Fruit fly (Drosophila melanogaster) whole organism, embryonic: ENCODE measurements around the gene dpr18.

Experiments used
- Aef1 ChIP-seq: fragments of 200-800 bp; sonication (Bioruptor generic); IDR thresholded peaks from 3 replicates; pipeline ENCODE4 v1.3.6; 2022; ENCODE audit warnings: missing biosample characterization, missing genetic modification characterization
- C15 ChIP-seq: fragments of 200-800 bp; sonication (Bioruptor generic); IDR thresholded peaks from 3 replicates; pipeline ENCODE4 v1.3.6; 2022; ENCODE audit warnings: missing biosample characterization, missing genetic modification characterization
- CG11085 ChIP-seq: fragments of 200-800 bp; sonication (Bioruptor generic); IDR thresholded peaks from 2 replicates; pipeline ENCODE4 v1.3.6; 2022; ENCODE audit warnings: missing biosample characterization, missing genetic modification characterization
- CG11504 ChIP-seq: fragments of 200-800 bp; sonication (Bioruptor generic); optimal IDR thresholded peaks from 3 replicates; lab custom pipeline; 2019; ENCODE audit warnings: missing biosample characterization, mild to moderate bottlenecking, missing genetic modification characterization, moderate library complexity
- CG14965 ChIP-seq: fragments of 200-800 bp; sonication (Bioruptor generic); optimal IDR thresholded peaks from 2 replicates; lab custom pipeline; 2016; ENCODE audit warnings: missing biosample characterization, missing genetic modification characterization, borderline replicate concordance
- CG17359 ChIP-seq: fragments of 200-800 bp; sonication (Bioruptor generic); optimal IDR thresholded peaks from 3 replicates; lab custom pipeline; 2018; ENCODE audit warnings: missing biosample characterization, mild to moderate bottlenecking, missing genetic modification characterization, moderate library complexity
- CG17385 ChIP-seq: fragments of 200-800 bp; sonication (Bioruptor generic); optimal IDR thresholded peaks from 3 replicates; lab custom pipeline; 2018; ENCODE audit warnings: missing biosample characterization, mild to moderate bottlenecking, missing genetic modification characterization
- CG18599 ChIP-seq: fragments of 200-800 bp; sonication (Bioruptor generic); optimal IDR thresholded peaks from 3 replicates; lab custom pipeline; 2017; ENCODE audit warnings: missing biosample characterization, missing genetic modification characterization, mild to moderate bottlenecking, moderate library complexity, missing genetic modification reagents
- CG2120 ChIP-seq: fragments of 200-800 bp; sonication (Bioruptor generic); optimal IDR thresholded peaks from 3 replicates; lab custom pipeline; 2016; ENCODE audit warnings: missing biosample characterization, missing genetic modification characterization
- CG2199 ChIP-seq: fragments of 200-800 bp; sonication (Bioruptor generic); IDR thresholded peaks from 3 replicates; pipeline ENCODE4 v1.3.6; 2022; ENCODE audit warnings: missing biosample characterization, missing genetic modification characterization
- CG2678 ChIP-seq: fragments of 200-800 bp; sonication (Bioruptor generic); optimal IDR thresholded peaks from 3 replicates; lab custom pipeline; 2019; ENCODE audit warnings: missing biosample characterization, mild to moderate bottlenecking, missing genetic modification characterization, moderate library complexity
- CG30431 ChIP-seq: fragments of 200-800 bp; sonication (Bioruptor generic); optimal IDR thresholded peaks from 2 replicates; lab custom pipeline; 2017; ENCODE audit warnings: missing biosample characterization, missing genetic modification characterization
- CG31441 ChIP-seq: fragments of 200-800 bp; sonication (Bioruptor generic); IDR thresholded peaks from 2 replicates; pipeline ENCODE4 v1.3.6; 2022; ENCODE audit warnings: missing biosample characterization, missing genetic modification characterization
- CG4707 ChIP-seq: fragments of 200-800 bp; sonication (Bioruptor generic); optimal IDR thresholded peaks from 2 replicates; lab custom pipeline; 2018; ENCODE audit warnings: missing biosample characterization, mild to moderate bottlenecking, missing genetic modification characterization, moderate library complexity
- CG6683 ChIP-seq: fragments of 200-800 bp; sonication (Bioruptor generic); optimal IDR thresholded peaks from 2 replicates; lab custom pipeline; 2017; ENCODE audit warnings: missing biosample characterization, mild to moderate bottlenecking, missing genetic modification characterization, missing genetic modification reagents
- CG6689 ChIP-seq: fragments of 200-800 bp; sonication (Bioruptor generic); IDR thresholded peaks from 2 replicates; pipeline ENCODE4 v1.3.6; 2022; ENCODE audit warnings: missing biosample characterization, missing genetic modification characterization
- CG6765 ChIP-seq: fragments of 200-800 bp; sonication (Bioruptor generic); optimal IDR thresholded peaks from 3 replicates; lab custom pipeline; 2017; ENCODE audit warnings: missing biosample characterization, mild to moderate bottlenecking, missing genetic modification characterization
- CG8290 ChIP-seq, 3 experiments: fragments of 200-800 bp; sonication (Bioruptor generic); optimal IDR thresholded peaks; 2 replicates each; lab custom pipeline; 2016 to 2019; ENCODE audit warnings: missing biosample characterization in 3 of 3, missing genetic modification characterization in 3 of 3, mild to moderate bottlenecking in 2 of 3, moderate library complexity in 1 of 3
- CG9797 ChIP-seq: fragments of 200-800 bp; sonication (Bioruptor generic); optimal IDR thresholded peaks from 3 replicates; lab custom pipeline; 2018; ENCODE audit warnings: missing biosample characterization, mild to moderate bottlenecking, missing genetic modification characterization
- Chrac-16 ChIP-seq: fragments of 200-800 bp; sonication (Bioruptor generic); optimal IDR thresholded peaks from 3 replicates; lab custom pipeline; 2016; ENCODE audit warnings: missing biosample characterization, missing genetic modification characterization
- Dref ChIP-seq: fragments of 200-800 bp; sonication (Bioruptor generic); IDR thresholded peaks from 2 replicates; pipeline ENCODE4 v1.3.6; 2022; ENCODE audit warnings: missing biosample characterization, missing genetic modification characterization
- HLH3B ChIP-seq: fragments of 200-800 bp; sonication (Bioruptor generic); IDR thresholded peaks from 2 replicates; pipeline ENCODE4 v1.3.6; 2022; ENCODE audit warnings: missing biosample characterization, missing genetic modification characterization
- Myb ChIP-seq: fragments of 200-800 bp; sonication (Bioruptor generic); optimal IDR thresholded peaks from 2 replicates; lab custom pipeline; 2016; ENCODE audit warnings: missing biosample characterization, missing genetic modification characterization
- PHDP ChIP-seq: fragments of 200-800 bp; sonication (Bioruptor generic); optimal IDR thresholded peaks from 3 replicates; lab custom pipeline; 2018; ENCODE audit warnings: missing biosample characterization, mild to moderate bottlenecking, missing genetic modification characterization, moderate library complexity
- Ptx1 ChIP-seq: fragments of 200-800 bp; sonication (Bioruptor generic); IDR thresholded peaks from 2 replicates; pipeline ENCODE4 v1.3.6; 2022; ENCODE audit warnings: missing biosample characterization, missing genetic modification characterization
- amos ChIP-seq: fragments of 200-800 bp; sonication (Bioruptor generic); IDR thresholded peaks from 2 replicates; pipeline ENCODE4 v1.3.6; 2022; ENCODE audit warnings: missing biosample characterization, missing genetic modification characterization; ENCODE audit not compliant: partially characterized antibody
- cas ChIP-seq: fragments of 200-800 bp; sonication (Bioruptor generic); IDR thresholded peaks from 2 replicates; pipeline ENCODE4 v1.3.6; 2022; ENCODE audit warnings: missing biosample characterization, missing genetic modification characterization
- croc ChIP-seq: fragments of 200-800 bp; sonication (Bioruptor generic); conservative IDR thresholded peaks from 3 replicates; pipeline ENCODE4 v1.3.6; 2022; ENCODE audit warnings: missing biosample characterization, missing genetic modification characterization
- dysf ChIP-seq: fragments of 200-800 bp; sonication (Bioruptor generic); IDR thresholded peaks from 3 replicates; pipeline ENCODE4 v1.3.6; 2022; ENCODE audit warnings: missing biosample characterization, missing genetic modification characterization
- emc ChIP-seq: fragments of 200-800 bp; sonication (Bioruptor generic); optimal IDR thresholded peaks from 2 replicates; lab custom pipeline; 2016; ENCODE audit warnings: missing biosample characterization, missing genetic modification characterization
- her ChIP-seq: fragments of 200-800 bp; sonication (Bioruptor generic); optimal IDR thresholded peaks from 2 replicates; lab custom pipeline; 2016; ENCODE audit warnings: missing biosample characterization, missing genetic modification characterization
- hkb ChIP-seq, 2 experiments: fragments of 200-800 bp in 1 of 2; fragments of >200 bp in 1 of 2; sonication (Bioruptor generic) in 1 of 2; IDR thresholded peaks in 1 of 2; optimal IDR thresholded peaks in 1 of 2; 2 replicates each; pipeline versions ENCODE4 v1.3.6 to Lab custom; 2017 to 2022; ENCODE audit warnings: missing biosample characterization in 1 of 2, missing genetic modification characterization in 1 of 2
- hth ChIP-seq: fragments of >200 bp; optimal IDR thresholded peaks from 2 replicates; lab custom pipeline; 2017; ENCODE audit warnings: inconsistent platforms
- klu ChIP-seq: fragments of 200-800 bp; sonication (Bioruptor generic); IDR thresholded peaks from 2 replicates; pipeline ENCODE4 v1.3.6; 2022; ENCODE audit warnings: missing biosample characterization, missing genetic modification characterization
- onecut ChIP-seq: fragments of 200-800 bp; sonication (Bioruptor generic); IDR thresholded peaks from 2 replicates; pipeline ENCODE4 v1.3.6; 2022; ENCODE audit warnings: missing biosample characterization, missing genetic modification characterization
- org-1 ChIP-seq: fragments of 200-800 bp; sonication (Bioruptor generic); optimal IDR thresholded peaks from 2 replicates; lab custom pipeline; 2017; ENCODE audit warnings: missing biosample characterization, missing genetic modification characterization
- otp ChIP-seq: fragments of 200-800 bp; sonication (Bioruptor generic); IDR thresholded peaks from 3 replicates; pipeline ENCODE4, ENCODE4 v1.3.6; 2022; ENCODE audit warnings: missing biosample characterization, missing genetic modification characterization
- pan ChIP-seq, 4 experiments: fragments of >200 bp in 3 of 4; fragments of 200-800 bp in 1 of 4; sonication (Bioruptor generic) in 1 of 4; optimal IDR thresholded peaks in 3 of 4; IDR thresholded peaks in 1 of 4; 2 replicates each; pipeline versions ENCODE4 v1.3.6 to Lab custom; 2017 to 2022; ENCODE audit warnings: missing biosample characterization in 2 of 4, missing genetic modification characterization in 2 of 4, mixed read lengths in 1 of 4
- row ChIP-seq: fragments of 200-800 bp; sonication (Bioruptor generic); IDR thresholded peaks from 3 replicates; pipeline ENCODE4 v1.3.6; 2022; ENCODE audit warnings: missing biosample characterization, missing genetic modification characterization
- sd ChIP-seq: fragments of 200-800 bp; sonication (Bioruptor generic); optimal IDR thresholded peaks from 3 replicates; lab custom pipeline; 2018; ENCODE audit warnings: missing biosample characterization, mild to moderate bottlenecking, missing genetic modification characterization, moderate library complexity
- slp2 ChIP-seq: fragments of 200-800 bp; sonication (Bioruptor generic); optimal IDR thresholded peaks from 2 replicates; lab custom pipeline; 2016; ENCODE audit warnings: missing biosample characterization, missing genetic modification characterization
- sug ChIP-seq: fragments of 200-800 bp; optimal IDR thresholded peaks from 2 replicates; lab custom pipeline; 2019; ENCODE audit warnings: missing biosample characterization, mild to moderate bottlenecking, missing genetic modification characterization, moderate library complexity
- tap ChIP-seq: fragments of 200-800 bp; optimal IDR thresholded peaks from 3 replicates; lab custom pipeline; 2019; ENCODE audit warnings: missing biosample characterization, mild to moderate bottlenecking, missing genetic modification characterization, moderate library complexity
- tio ChIP-seq: fragments of 200-800 bp; sonication (Bioruptor generic); optimal IDR thresholded peaks from 2 replicates; lab custom pipeline; 2017; ENCODE audit warnings: missing biosample characterization, missing genetic modification characterization, inconsistent platforms
- unpg ChIP-seq: fragments of 200-800 bp; sonication (Bioruptor generic); optimal IDR thresholded peaks from 3 replicates; lab custom pipeline; 2018; ENCODE audit warnings: missing biosample characterization, mild to moderate bottlenecking, missing genetic modification characterization, moderate library complexity
- zen2 ChIP-seq: fragments of 200-800 bp; sonication (Bioruptor generic); IDR thresholded peaks from 3 replicates; pipeline ENCODE4 v1.3.6; 2022; ENCODE audit warnings: missing biosample characterization, missing genetic modification characterization; ENCODE audit not compliant: partially characterized antibody

The dpr18 gene

DNA sequence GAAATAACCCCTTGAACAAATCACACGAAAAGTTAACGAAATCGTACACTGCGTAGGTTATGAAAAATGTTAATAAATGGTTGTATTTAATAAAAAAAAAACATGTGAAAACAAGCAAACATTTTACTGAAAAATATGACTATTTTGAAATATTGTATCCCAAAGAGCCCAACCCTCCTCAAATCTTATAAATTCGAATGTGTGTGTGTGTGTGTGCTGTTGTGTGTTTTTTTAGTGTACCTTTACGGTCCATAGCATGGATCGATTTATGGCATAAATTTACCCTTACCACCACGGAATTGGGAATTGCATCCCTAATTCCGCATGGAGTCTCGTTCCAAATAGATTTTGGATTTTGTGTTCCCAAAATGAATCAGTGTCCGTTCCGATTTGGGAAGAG is 39.9 kb downstream of the dpr18 start (continued):
- no peak for TF ChIP-seq sug
- no peak for TF ChIP-seq zen2 (GFP tag; lab: Robert Waterston, UW)
- no peak for TF ChIP-seq tap (tag; lab: Kevin White, UChicago)
- peak; percentile 34; the same call in 2 of the 3 replicates for TF ChIP-seq croc
- no peak for TF ChIP-seq klu (GFP tag; lab: Robert Waterston, UW)
- peak; percentile 28; the same call in 1 of the 2 replicates for TF ChIP-seq HLH3B (GFP tag; lab: Robert Waterston, UW)
- TF ChIP-seq CG17385 (GFP tag; lab: Kevin White, UChicago), result no peak
- TF ChIP-seq Myb (GFP tag; lab: Kevin White, UChicago), result no peak
- peak; percentile 42 for TF ChIP-seq slp2 (GFP tag; lab: Kevin White, UChicago)
- TF ChIP-seq CG6765 (GFP tag; lab: Kevin White, UChicago), result no peak
- TF ChIP-seq hkb (optimal IDR thresholded peaks at IDR 0.05; lab: Kevin White, UChicago), result no peak
- peak; percentile 57 for TF ChIP-seq hkb (GFP tag; IDR thresholded peaks at IDR 0.05; lab: Robert Waterston, UW)
- peak; percentile 17 for TF ChIP-seq CG17359 (tag; lab: Kevin White, UChicago)
- TF ChIP-seq sd (tag; lab: Kevin White, UChicago), result no peak
- peak; percentile 77 for TF ChIP-seq Ptx1 (GFP tag; lab: Robert Waterston, UW)
- peak; percentile 58; the same call in 1 of the 2 replicates for TF ChIP-seq CG31441 (GFP tag; lab: Robert Waterston, UW)
- TF ChIP-seq org-1 (GFP tag; lab: Kevin White, UChicago), result peak; percentile 8
- peak; percentile 58 for TF ChIP-seq CG6689
- no peak for TF ChIP-seq CG14965 (GFP tag; lab: Kevin White, UChicago)
- TF ChIP-seq otp (GFP tag; lab: Robert Waterston, UW), result peak; percentile 50; the same call in 1 of the 3 replicates
- TF ChIP-seq CG18599 (GFP tag; lab: Kevin White, UChicago), result no peak
- TF ChIP-seq CG30431 (GFP tag; lab: Kevin White, UChicago), result no peak
- TF ChIP-seq CG2199 (GFP tag; lab: Robert Waterston, UW), result 0 out of 3 replicates have a peak, but pooled peaks have one; percentile 34
- peak; percentile 79 for TF ChIP-seq onecut (GFP tag; lab: Robert Waterston, UW)
- no peak for TF ChIP-seq C15
- no peak for TF ChIP-seq pan (optimal IDR thresholded peaks at IDR 0.05; lab: Kevin White, UChicago)
- TF ChIP-seq pan (GFP tag; optimal IDR thresholded peaks at IDR 0.05 in 1 of 2, IDR thresholded peaks at IDR 0.05 in 1 of 2), result peak in 1 of 2 experiments; percentile 60
- TF ChIP-seq Chrac-16 (GFP tag; lab: Kevin White, UChicago), result peak; percentile 30
- TF ChIP-seq CG6683 (GFP tag; lab: Kevin White, UChicago), result no peak
- TF ChIP-seq her (GFP tag; lab: Kevin White, UChicago), result no peak
- peak; percentile 35 for TF ChIP-seq CG2120
- TF ChIP-seq emc (GFP tag; lab: Kevin White, UChicago), result no peak
- TF ChIP-seq CG8290 (GFP tag; optimal IDR thresholded peaks at IDR 0.05; lab: Kevin White, UChicago), result peak; percentile 14
- no peak for TF ChIP-seq CG8290 (tag; optimal IDR thresholded peaks at IDR 0.05; lab: Kevin White, UChicago)
- no peak for TF ChIP-seq CG4707 (GFP tag; lab: Kevin White, UChicago)
- no peak for TF ChIP-seq amos (GFP tag; lab: Robert Waterston, UW)
- peak; percentile 22; the same call in 1 of the 3 replicates for TF ChIP-seq Aef1 (GFP tag; lab: Robert Waterston, UW)
- TF ChIP-seq hth (lab: Kevin White, UChicago), result no peak
- TF ChIP-seq CG11085, result 0 out of 2 replicates have a peak, but pooled peaks have one; percentile 22
- peak; percentile 19 for TF ChIP-seq CG2678 (tag; lab: Kevin White, UChicago)
- TF ChIP-seq unpg (GFP tag; lab: Kevin White, UChicago), result peak; percentile 38
- no peak for TF ChIP-seq Dref
- no peak for TF ChIP-seq PHDP (tag; lab: Kevin White, UChicago)
- peak; percentile 66 for TF ChIP-seq row (GFP tag; lab: Robert Waterston, UW)
- peak; percentile 56; the same call in 2 of the 3 replicates for TF ChIP-seq dysf (GFP tag; lab: Robert Waterston, UW)
- TF ChIP-seq tio (GFP tag; lab: Kevin White, UChicago), result peak; percentile 44
- no peak for TF ChIP-seq cas
- TF ChIP-seq CG11504, result peak; percentile 63
- TF ChIP-seq CG9797 (GFP tag; lab: Kevin White, UChicago), result no peak
